Fruit fly (Drosophila melanogaster) whole organism, embryonic: ENCODE measurements around the gene udt.
A peak's percentile ranks its signal among the peaks of the same experiment; 100 is the strongest.

Source experiments
- Aef1 ChIP-seq: fragments of 200-800 bp; sonication (Bioruptor generic); IDR thresholded peaks from 3 replicates; pipeline ENCODE4 v1.3.6; 2022; ENCODE audit warnings: missing biosample characterization, missing genetic modification characterization
- Blimp-1 ChIP-seq: fragments of 200-800 bp; sonication (Bioruptor generic); optimal IDR thresholded peaks from 3 replicates; lab custom pipeline; 2018; ENCODE audit warnings: missing biosample characterization, missing genetic modification characterization, mild to moderate bottlenecking, moderate library complexity, missing genetic modification reagents
- CG10274 ChIP-seq: fragments of 200-800 bp; sonication (Bioruptor generic); optimal IDR thresholded peaks from 3 replicates; lab custom pipeline; 2017; ENCODE audit warnings: missing biosample characterization, mild to moderate bottlenecking, missing genetic modification characterization
- CG10431 ChIP-seq: fragments of 200-800 bp; sonication (Bioruptor generic); optimal IDR thresholded peaks from 3 replicates; lab custom pipeline; 2018; ENCODE audit warnings: missing biosample characterization, mild to moderate bottlenecking, missing genetic modification characterization
- CG11504 ChIP-seq: fragments of 200-800 bp; sonication (Bioruptor generic); optimal IDR thresholded peaks from 3 replicates; lab custom pipeline; 2019; ENCODE audit warnings: missing biosample characterization, mild to moderate bottlenecking, missing genetic modification characterization, moderate library complexity
- CG11560 ChIP-seq: fragments of 200-800 bp; sonication (Bioruptor generic); IDR thresholded peaks from 3 replicates; pipeline ENCODE4 v1.3.6; 2022; ENCODE audit warnings: missing biosample characterization, missing genetic modification characterization
- CG11695 ChIP-seq: fragments of 200-800 bp; sonication (Bioruptor generic); IDR thresholded peaks from 3 replicates; pipeline ENCODE4 v1.3.6; 2022; ENCODE audit warnings: missing biosample characterization, missing genetic modification characterization
- CG13123 ChIP-seq: fragments of 200-800 bp; sonication (Bioruptor generic); optimal IDR thresholded peaks from 2 replicates; lab custom pipeline; 2016; ENCODE audit warnings: missing biosample characterization, missing genetic modification characterization
- CG13775 ChIP-seq: fragments of 200-800 bp; sonication (Bioruptor generic); optimal IDR thresholded peaks from 3 replicates; lab custom pipeline; 2017; ENCODE audit warnings: missing biosample characterization, mild to moderate bottlenecking, missing genetic modification characterization
- CG14710 ChIP-seq: fragments of 200-800 bp; sonication (Bioruptor generic); optimal IDR thresholded peaks from 3 replicates; lab custom pipeline; 2019; ENCODE audit warnings: missing biosample characterization, mild to moderate bottlenecking, missing genetic modification characterization, moderate library complexity
- CG16815 ChIP-seq: fragments of 200-800 bp; sonication (Bioruptor generic); optimal IDR thresholded peaks from 3 replicates; lab custom pipeline; 2017; ENCODE audit warnings: missing biosample characterization, mild to moderate bottlenecking, missing genetic modification characterization
- CG17359 ChIP-seq: fragments of 200-800 bp; sonication (Bioruptor generic); optimal IDR thresholded peaks from 3 replicates; lab custom pipeline; 2018; ENCODE audit warnings: missing biosample characterization, mild to moderate bottlenecking, missing genetic modification characterization, moderate library complexity
- CG2120 ChIP-seq: fragments of 200-800 bp; sonication (Bioruptor generic); optimal IDR thresholded peaks from 3 replicates; lab custom pipeline; 2016; ENCODE audit warnings: missing biosample characterization, missing genetic modification characterization
- CG2202 ChIP-seq: fragments of 200-800 bp; sonication (Bioruptor generic); optimal IDR thresholded peaks from 2 replicates; lab custom pipeline; 2018; ENCODE audit warnings: missing biosample characterization, mild to moderate bottlenecking, missing genetic modification characterization
- CG30431 ChIP-seq: fragments of 200-800 bp; sonication (Bioruptor generic); optimal IDR thresholded peaks from 2 replicates; lab custom pipeline; 2017; ENCODE audit warnings: missing biosample characterization, missing genetic modification characterization
- CG31365 ChIP-seq: fragments of 200-800 bp; sonication (Bioruptor generic); optimal IDR thresholded peaks from 2 replicates; lab custom pipeline; 2018; ENCODE audit warnings: missing biosample characterization, mild to moderate bottlenecking, missing genetic modification characterization
- CG32532 ChIP-seq: fragments of 200-800 bp; sonication (Bioruptor generic); IDR thresholded peaks from 2 replicates; pipeline ENCODE4 v1.3.6; 2022; ENCODE audit warnings: missing biosample characterization, missing genetic modification characterization
- CG6272 ChIP-seq: fragments of 200-800 bp; sonication (Bioruptor generic); IDR thresholded peaks from 2 replicates; pipeline ENCODE4 v1.3.6; 2022; ENCODE audit warnings: missing biosample characterization, missing genetic modification characterization
- CG6765 ChIP-seq: fragments of 200-800 bp; sonication (Bioruptor generic); optimal IDR thresholded peaks from 3 replicates; lab custom pipeline; 2017; ENCODE audit warnings: missing biosample characterization, mild to moderate bottlenecking, missing genetic modification characterization
- CG6813 ChIP-seq: fragments of 200-800 bp; sonication (Bioruptor generic); optimal IDR thresholded peaks from 2 replicates; lab custom pipeline; 2017; ENCODE audit warnings: missing biosample characterization, missing genetic modification characterization, mild to moderate bottlenecking, moderate library complexity, missing genetic modification reagents
- CG9609 ChIP-seq: fragments of 200-800 bp; sonication (Bioruptor generic); optimal IDR thresholded peaks from 3 replicates; lab custom pipeline; 2016; ENCODE audit warnings: missing biosample characterization, missing genetic modification characterization
- CG9727 ChIP-seq: fragments of 200-800 bp; sonication (Bioruptor generic); optimal IDR thresholded peaks from 3 replicates; lab custom pipeline; 2017; ENCODE audit warnings: missing biosample characterization, mild to moderate bottlenecking, missing genetic modification characterization
- Eip74EF ChIP-seq, 2 experiments: fragments of 200-800 bp in 1 of 2; fragments of >200 bp in 1 of 2; sonication (Bioruptor generic) in 1 of 2; optimal IDR thresholded peaks; 2 replicates each; lab custom pipeline; 2017 to 2019; ENCODE audit warnings: missing biosample characterization in 2 of 2, missing genetic modification characterization in 2 of 2, mild to moderate bottlenecking in 1 of 2, moderate library complexity in 1 of 2
- Gsc ChIP-seq: fragments of 200-800 bp; sonication (Bioruptor generic); IDR thresholded peaks from 2 replicates; pipeline ENCODE4 v1.3.6; 2022; ENCODE audit warnings: missing biosample characterization, missing genetic modification characterization
- Hey ChIP-seq: fragments of 200-800 bp; sonication (Bioruptor generic); optimal IDR thresholded peaks from 3 replicates; lab custom pipeline; 2018; ENCODE audit warnings: missing biosample characterization, mild to moderate bottlenecking, missing genetic modification characterization
- HmgD ChIP-seq: fragments of 200-800 bp; sonication (Bioruptor generic); optimal IDR thresholded peaks from 3 replicates; lab custom pipeline; 2016; ENCODE audit warnings: missing biosample characterization, missing genetic modification characterization
- Hr39 ChIP-seq: fragments of >200 bp; optimal IDR thresholded peaks from 2 replicates; lab custom pipeline; 2017
- NK7.1 ChIP-seq: fragments of 200-800 bp; sonication (Bioruptor generic); optimal IDR thresholded peaks from 3 replicates; lab custom pipeline; 2016; ENCODE audit warnings: missing biosample characterization, missing genetic modification characterization
- Oli ChIP-seq: fragments of 200-800 bp; sonication (Bioruptor generic); optimal IDR thresholded peaks from 2 replicates; lab custom pipeline; 2018; ENCODE audit warnings: missing biosample characterization, mild to moderate bottlenecking, missing genetic modification characterization, moderate library complexity
- Rx ChIP-seq: fragments of 200-800 bp; sonication (Bioruptor generic); IDR thresholded peaks from 2 replicates; pipeline ENCODE4 v1.3.6; 2022; ENCODE audit warnings: missing biosample characterization, missing genetic modification characterization
- Sry-β ChIP-seq: fragments of 200-800 bp; sonication (Bioruptor generic); optimal IDR thresholded peaks from 2 replicates; lab custom pipeline; 2018; ENCODE audit warnings: missing biosample characterization, mild to moderate bottlenecking, missing genetic modification characterization, moderate library complexity
- Xrp1 ChIP-seq: fragments of 200-800 bp; sonication (Bioruptor generic); IDR thresholded peaks from 2 replicates; pipeline ENCODE4 v1.3.6; 2022; ENCODE audit warnings: missing biosample characterization, missing genetic modification characterization
- bbx ChIP-seq: fragments of 200-800 bp; sonication (Bioruptor generic); IDR thresholded peaks from 2 replicates; pipeline ENCODE4 v1.3.6; 2022; ENCODE audit warnings: missing biosample characterization, missing genetic modification characterization; ENCODE audit not compliant: partially characterized antibody
- danr ChIP-seq: fragments of 200-800 bp; sonication (Bioruptor generic); IDR thresholded peaks from 2 replicates; pipeline ENCODE4 v1.3.6; 2022; ENCODE audit warnings: missing biosample characterization, missing genetic modification characterization
- eve ChIP-seq, 2 experiments: fragments of >200 bp; optimal IDR thresholded peaks; 2 replicates each; lab custom pipeline; 2017; ENCODE audit warnings: missing biosample characterization in 2 of 2, missing genetic modification characterization in 2 of 2
- fd3F ChIP-seq: fragments of 200-800 bp; sonication (Bioruptor generic); optimal IDR thresholded peaks from 2 replicates; lab custom pipeline; 2018; ENCODE audit warnings: missing biosample characterization, mild to moderate bottlenecking, missing genetic modification characterization, moderate library complexity
- gce ChIP-seq: fragments of 200-800 bp; sonication (Bioruptor generic); IDR thresholded peaks from 3 replicates; pipeline ENCODE4 v1.3.6; 2022; ENCODE audit warnings: missing biosample characterization, missing genetic modification characterization
- gcm2 ChIP-seq: fragments of 200-800 bp; sonication (Bioruptor generic); optimal IDR thresholded peaks from 2 replicates; lab custom pipeline; 2016; ENCODE audit warnings: missing biosample characterization, missing genetic modification characterization
- jigr1 ChIP-seq: fragments of 200-800 bp; sonication (Bioruptor generic); IDR thresholded peaks from 3 replicates; pipeline ENCODE4 v1.3.6; 2022; ENCODE audit warnings: missing biosample characterization, missing genetic modification characterization
- jumu ChIP-seq: fragments of 200-800 bp; sonication (Bioruptor generic); optimal IDR thresholded peaks from 3 replicates; lab custom pipeline; 2016; ENCODE audit warnings: missing biosample characterization, missing genetic modification characterization
- kah ChIP-seq: fragments of 200-800 bp; sonication (Bioruptor generic); optimal IDR thresholded peaks from 2 replicates; lab custom pipeline; 2018; ENCODE audit warnings: missing biosample characterization, mild to moderate bottlenecking, missing genetic modification characterization
- ken ChIP-seq: fragments of 200-800 bp; sonication (Bioruptor generic); IDR thresholded peaks from 3 replicates; pipeline ENCODE4 v1.3.6; 2022; ENCODE audit warnings: missing biosample characterization, missing genetic modification characterization
- lov ChIP-seq, 2 experiments: fragments of 200-800 bp in 1 of 2; fragments of >200 bp in 1 of 2; sonication (Bioruptor generic) in 1 of 2; IDR thresholded peaks in 1 of 2; optimal IDR thresholded peaks in 1 of 2; 2 replicates in 1 of 2; 3 replicates in 1 of 2; pipeline versions ENCODE4 v1.3.6 to Lab custom; 2017 to 2022; ENCODE audit warnings: missing biosample characterization in 1 of 2, missing genetic modification characterization in 1 of 2
- maf-S ChIP-seq: fragments of 200-800 bp; sonication (Bioruptor generic); optimal IDR thresholded peaks from 2 replicates; lab custom pipeline; 2016; ENCODE audit warnings: missing biosample characterization, missing genetic modification characterization
- ranshi ChIP-seq: fragments of 200-800 bp; sonication (Bioruptor generic); IDR thresholded peaks from 2 replicates; pipeline ENCODE4 v1.3.6; 2022; ENCODE audit warnings: missing biosample characterization, missing genetic modification characterization
- ro ChIP-seq: fragments of 200-800 bp; sonication (Bioruptor generic); IDR thresholded peaks from 2 replicates; pipeline ENCODE4 v1.3.6; 2022; ENCODE audit warnings: missing biosample characterization, missing genetic modification characterization
- slbo ChIP-seq: fragments of 200-800 bp; sonication (Bioruptor generic); IDR thresholded peaks from 2 replicates; pipeline ENCODE4 v1.3.6; 2022; ENCODE audit warnings: missing biosample characterization, missing genetic modification characterization
- sug ChIP-seq: fragments of 200-800 bp; optimal IDR thresholded peaks from 2 replicates; lab custom pipeline; 2019; ENCODE audit warnings: missing biosample characterization, mild to moderate bottlenecking, missing genetic modification characterization, moderate library complexity
- toy ChIP-seq: fragments of 200-800 bp; sonication (Bioruptor generic); IDR thresholded peaks from 2 replicates; pipeline ENCODE4 v1.3.6; 2022; ENCODE audit warnings: missing biosample characterization, missing genetic modification characterization
- vvl ChIP-seq: fragments of 200-800 bp; sonication (Bioruptor generic); IDR thresholded peaks from 2 replicates; pipeline ENCODE4 v1.3.6; 2022; ENCODE audit warnings: missing biosample characterization, missing genetic modification characterization
- yki ChIP-seq: fragments of >200 bp; optimal IDR thresholded peaks from 3 replicates; lab custom pipeline; 2018

Gene udt

DNA sequence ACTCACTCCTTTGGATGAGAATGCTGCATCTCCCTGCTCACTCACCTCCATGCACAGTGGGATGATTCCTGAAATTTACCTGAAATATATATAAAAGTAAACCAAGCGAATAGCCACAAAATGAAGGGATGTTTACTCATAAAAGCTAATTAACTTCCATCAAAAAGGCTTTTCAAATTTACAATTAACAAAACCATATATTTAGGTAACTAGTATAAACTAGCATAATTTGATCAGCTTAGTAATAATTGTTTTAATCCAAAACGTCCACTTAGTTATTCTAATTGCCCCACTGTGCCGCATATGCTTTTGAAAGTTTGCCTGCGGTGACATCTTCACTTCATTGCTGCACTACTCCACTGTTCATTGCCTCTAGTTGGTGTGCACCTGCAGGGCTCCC is 20.9 kb upstream of the udt start (continued):
- TF ChIP-seq fd3F (GFP tag; lab: Kevin White, UChicago), result peak; percentile 32
- TF ChIP-seq eve (GFP tag; optimal IDR thresholded peaks at IDR 0.05; lab: Kevin White, UChicago), result no peak
- TF ChIP-seq lov (optimal IDR thresholded peaks at IDR 0.05; lab: Kevin White, UChicago), result no peak
- TF ChIP-seq lov (GFP tag; IDR thresholded peaks at IDR 0.05; lab: Robert Waterston, UW), result no peak
- TF ChIP-seq vvl (GFP tag; lab: Robert Waterston, UW), result peak; percentile 72
- TF ChIP-seq CG2120 (GFP tag; lab: Kevin White, UChicago), result peak; percentile 28
- no peak for TF ChIP-seq CG31365 (tag; lab: Kevin White, UChicago)
- no peak for TF ChIP-seq yki (lab: Kevin White, UChicago)
- peak; percentile 90 for TF ChIP-seq CG14710 (tag; lab: Kevin White, UChicago)
- peak; percentile 90 for TF ChIP-seq Oli (tag; lab: Kevin White, UChicago)
- peak; percentile 52; the same call in 1 of the 3 replicates for TF ChIP-seq gce (GFP tag; lab: Robert Waterston, UW)
- peak; percentile 66 for TF ChIP-seq CG10431 (GFP tag; lab: Kevin White, UChicago)
- peak; percentile 48; the same call in 1 of the 3 replicates for TF ChIP-seq ken (GFP tag; lab: Robert Waterston, UW)
- no peak for TF ChIP-seq CG11560 (tag; lab: Robert Waterston, UW)
- TF ChIP-seq danr, result peak; percentile 46; the same call in 1 of the 2 replicates
- TF ChIP-seq maf-S (GFP tag; lab: Kevin White, UChicago), result no peak
- no peak for TF ChIP-seq Rx (GFP tag; lab: Robert Waterston, UW)
- peak; percentile 82 for TF ChIP-seq CG11504
- no peak for TF ChIP-seq CG10274 (GFP tag; lab: Kevin White, UChicago)
- no peak for TF ChIP-seq CG6765
- no peak for TF ChIP-seq bbx (GFP tag; lab: Robert Waterston, UW)
- TF ChIP-seq CG13123 (GFP tag; lab: Kevin White, UChicago), result peak; percentile 3
- TF ChIP-seq NK7.1 (GFP tag; lab: Kevin White, UChicago), result peak; percentile 49
- TF ChIP-seq Eip74EF (GFP tag; optimal IDR thresholded peaks at IDR 0.05; lab: Kevin White, UChicago), result peak in 1 of 2 experiments; percentile 54
- TF ChIP-seq CG6272 (GFP tag; lab: Robert Waterston, UW), result 0 out of 2 replicates have a peak, but pooled peaks have one; percentile 33
- TF ChIP-seq CG32532 (GFP tag; lab: Robert Waterston, UW), result peak; percentile 45; the same call in 1 of the 2 replicates
- peak; percentile 72 for TF ChIP-seq CG17359 (tag; lab: Kevin White, UChicago)
- peak; percentile 60; the same call in 1 of the 2 replicates for TF ChIP-seq ranshi (GFP tag; lab: Robert Waterston, UW)
- no peak for TF ChIP-seq Hey (tag; lab: Kevin White, UChicago)
- peak; percentile 89 for TF ChIP-seq Blimp-1 (GFP tag; lab: Kevin White, UChicago)
- peak; percentile 59 for TF ChIP-seq CG6813 (GFP tag; lab: Kevin White, UChicago)
- no peak for TF ChIP-seq jigr1 (GFP tag; lab: Robert Waterston, UW)
- peak; percentile 81 for TF ChIP-seq CG2202 (tag; lab: Kevin White, UChicago)
- TF ChIP-seq slbo (GFP tag; lab: Robert Waterston, UW), result peak; percentile 62
- peak; percentile 71 for TF ChIP-seq CG30431 (GFP tag; lab: Kevin White, UChicago)
- 0 out of 2 replicates have a peak, but pooled peaks have one; percentile 24 for TF ChIP-seq toy
- peak; percentile 68 for TF ChIP-seq jumu (GFP tag; lab: Kevin White, UChicago)
- peak; percentile 36 for TF ChIP-seq CG9609 (GFP tag; lab: Kevin White, UChicago)
- TF ChIP-seq Hr39 (lab: Kevin White, UChicago), result no peak
- peak; percentile 77 for TF ChIP-seq CG16815 (GFP tag; lab: Kevin White, UChicago)
- TF ChIP-seq CG9727 (GFP tag; lab: Kevin White, UChicago), result peak; percentile 77
- peak; percentile 77 for TF ChIP-seq CG13775 (GFP tag; lab: Kevin White, UChicago)
- TF ChIP-seq ro (GFP tag; lab: Robert Waterston, UW), result peak; percentile 32; the same call in 1 of the 2 replicates
- peak; percentile 55 for TF ChIP-seq gcm2
- peak; percentile 30; the same call in 1 of the 3 replicates for TF ChIP-seq Aef1 (GFP tag; lab: Robert Waterston, UW)
- TF ChIP-seq kah, result no peak
- TF ChIP-seq HmgD, result no peak
- no peak for TF ChIP-seq Sry-β (GFP tag; lab: Kevin White, UChicago)
- peak; percentile 90 for TF ChIP-seq Xrp1 (GFP tag; lab: Robert Waterston, UW)
- TF ChIP-seq Gsc, result no peak
- TF ChIP-seq CG11695 (GFP tag; lab: Robert Waterston, UW), result peak; percentile 39; the same call in 1 of the 3 replicates
- no peak for TF ChIP-seq sug (tag; lab: Kevin White, UChicago)
